Worm (Caenorhabditis elegans) whole organism, midembryonic: ENCODE measurements around the gene C08F11.13.

Experiments used
- T22C8.4 ChIP-seq: fragments of 200-800 bp; sonication (Bioruptor generic); IDR thresholded peaks from 2 replicates; pipeline ENCODE4 v1.3.6; 2022; ENCODE audit warnings: missing genetic modification characterization, missing compliant biosample characterization
- cog-1 ChIP-seq: sonication (generic microtip); optimal IDR thresholded peaks from 2 replicates; lab custom pipeline; 2016; ENCODE audit warnings: missing genetic modification characterization, missing compliant biosample characterization
- ref-1 ChIP-seq: fragments of 200-800 bp; sonication (Bioruptor generic); conservative IDR thresholded peaks from 2 replicates; pipeline ENCODE4 v1.3.6; 2022; ENCODE audit warnings: missing genetic modification reagents, missing genetic modification characterization, missing compliant biosample characterization

DNA sequence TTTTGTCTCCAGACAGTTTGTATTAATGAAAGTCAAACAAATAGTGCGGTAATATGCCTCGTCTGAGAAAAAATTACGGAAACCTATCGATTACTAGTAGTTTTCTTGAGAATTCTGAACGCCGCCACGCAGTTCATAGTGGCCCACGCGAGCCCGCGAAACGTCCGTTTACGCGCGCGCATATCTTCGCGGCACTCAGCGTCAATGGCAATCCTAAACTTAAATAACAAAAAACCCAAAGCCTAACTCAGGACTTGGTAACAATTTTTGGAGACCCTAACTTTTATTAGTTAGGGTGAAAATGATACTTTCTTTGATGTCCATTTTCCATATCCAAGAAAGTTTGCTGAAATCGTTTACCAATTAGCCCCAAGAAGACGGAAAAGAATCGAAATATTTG is 8.3 kb downstream of the C08F11.13 start:
- TF ChIP-seq T22C8.4 (GFP tag; lab: Robert Waterston, UW) (no peak), ref-1 (GFP tag; lab: Robert Waterston, UW) (no peak), cog-1 (no peak)
